Worm (Caenorhabditis elegans): ENCODE measurements around the gene B0303.16.

Gene B0303.16

DNA sequence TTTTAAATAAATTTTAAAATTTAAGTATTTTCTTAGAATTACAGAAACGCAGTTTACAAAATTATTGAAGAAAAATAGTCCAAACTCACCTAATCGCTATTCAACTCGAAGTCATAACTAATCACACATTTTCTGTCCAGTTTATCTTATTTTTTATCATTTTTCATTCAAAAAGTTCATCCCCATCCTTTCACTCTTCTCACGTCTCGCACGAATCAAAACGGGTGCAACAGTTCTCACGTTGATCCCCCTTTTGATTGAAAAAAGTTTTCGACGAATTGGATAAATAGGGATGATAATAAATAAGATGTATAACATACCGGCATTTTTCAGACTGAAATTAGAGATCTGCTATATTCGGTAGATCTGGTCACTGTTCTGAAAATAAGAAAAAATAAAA lies 4.9 kb downstream of the B0303.16 start:
- no peak for TF ChIP-seq pes-1 (GFP tag; IDR thresholded peaks at IDR 0.05)
- TF ChIP-seq tra-4 (tag; optimal IDR thresholded peaks at IDR 0.05), result no peak
- no peak for TF ChIP-seq tbx-37 (GFP tag; conservative IDR thresholded peaks at IDR 0.05)
- TF ChIP-seq ama-1 (optimal IDR thresholded peaks at IDR 0.05), result no peak
- TF ChIP-seq aly-1 (tag; optimal IDR thresholded peaks at IDR 0.05), result no peak
- TF ChIP-seq ceh-13 (GFP tag; optimal IDR thresholded peaks at IDR 0.05), result no peak
- TF ChIP-seq ceh-36 (tag; optimal IDR thresholded peaks at IDR 0.05), result no peak

ce11 chrIII:8710310-8710709 lies 5.4 kb downstream of the B0303.16 start, which contains the start of gene B0303.11:
B0303.11 (minus strand) TSS chrIII:8710410.
- no peak for TF ChIP-seq hmg-4 (GFP tag; optimal IDR thresholded peaks at IDR 0.05)
- no peak for TF ChIP-seq ceh-36 (tag; optimal IDR thresholded peaks at IDR 0.05)
- TF ChIP-seq B0310.2 (tag; optimal IDR thresholded peaks at IDR 0.05), result no peak
- no peak for TF ChIP-seq scrt-1 (GFP tag; IDR thresholded peaks at IDR 0.05)
- no peak for TF ChIP-seq sea-1 (GFP tag; conservative IDR thresholded peaks at IDR 0.05)
- no peak for TF ChIP-seq tbx-37 (GFP tag; conservative IDR thresholded peaks at IDR 0.05)
- no peak for TF ChIP-seq ceh-13 (GFP tag; optimal IDR thresholded peaks at IDR 0.05)
- TF ChIP-seq ama-1 (optimal IDR thresholded peaks at IDR 0.05), result no peak
- TF ChIP-seq hmbx-1 (tag; optimal IDR thresholded peaks at IDR 0.05), result no peak
- no peak for TF ChIP-seq tbx-11 (GFP tag; IDR thresholded peaks at IDR 0.05)
- TF ChIP-seq F13C5.2 (tag; optimal IDR thresholded peaks at IDR 0.05), result no peak
- no peak for TF ChIP-seq hnd-1 (tag; optimal IDR thresholded peaks at IDR 0.05)
- no peak for TF ChIP-seq ets-7 (tag; optimal IDR thresholded peaks at IDR 0.05)

ce11 chrIII:8712968-8713367 lies 8.1 kb downstream of the B0303.16 start:
- TF ChIP-seq tbx-37 (GFP tag; conservative IDR thresholded peaks at IDR 0.05) (no peak), flt-1 (GFP tag; IDR thresholded peaks at IDR 0.05) (no peak), ceh-13 (GFP tag; optimal IDR thresholded peaks at IDR 0.05) (no peak), ceh-36 (tag; optimal IDR thresholded peaks at IDR 0.05) (no peak), B0310.2 (tag; optimal IDR thresholded peaks at IDR 0.05) (no peak), aly-1 (tag; optimal IDR thresholded peaks at IDR 0.05) (no peak), pes-1 (GFP tag; IDR thresholded peaks at IDR 0.05) (no peak), ama-1 (optimal IDR thresholded peaks at IDR 0.05) (no peak), sea-1 (GFP tag; conservative IDR thresholded peaks at IDR 0.05) (no peak), hmbx-1 (tag; optimal IDR thresholded peaks at IDR 0.05) (no peak)

DNA sequence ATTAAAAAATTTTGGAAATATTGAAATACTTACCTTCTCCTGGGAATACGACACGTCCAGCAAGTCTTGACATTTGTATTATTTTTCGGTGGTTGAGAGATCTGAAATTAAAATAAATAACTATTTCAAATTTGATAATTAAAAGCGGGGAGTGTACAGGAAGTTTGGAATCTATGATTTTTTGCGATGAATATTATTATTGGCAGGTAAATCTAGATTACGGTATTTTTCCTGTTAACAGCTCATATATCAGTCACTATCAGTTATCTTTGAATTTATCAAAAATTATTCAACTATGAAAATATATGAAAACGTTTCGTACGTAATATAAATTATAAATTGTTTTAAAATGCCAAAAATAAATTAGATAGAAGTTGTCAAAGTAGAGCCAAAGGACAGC lies 11.2 kb downstream of the B0303.16 start, which contains the start of gene B0303.14:
TSS of gene B0303.14 (minus strand) at position 101 of the 400 bp plus-strand sequence.
- TF ChIP-seq tbx-11 (GFP tag; IDR thresholded peaks at IDR 0.05) (no peak), hmg-4 (GFP tag; optimal IDR thresholded peaks at IDR 0.05) (no peak), B0310.2 (tag; optimal IDR thresholded peaks at IDR 0.05) (no peak), scrt-1 (GFP tag; IDR thresholded peaks at IDR 0.05) (no peak), flt-1 (GFP tag; IDR thresholded peaks at IDR 0.05) (no peak), hmbx-1 (tag; optimal IDR thresholded peaks at IDR 0.05) (no peak), ceh-13 (GFP tag; optimal IDR thresholded peaks at IDR 0.05) (no peak), ets-7 (tag; optimal IDR thresholded peaks at IDR 0.05) (no peak), sea-1 (GFP tag; conservative IDR thresholded peaks at IDR 0.05) (no peak), F13C5.2 (tag; optimal IDR thresholded peaks at IDR 0.05) (no peak), ama-1 (optimal IDR thresholded peaks at IDR 0.05) (no peak), tbx-37 (GFP tag; conservative IDR thresholded peaks at IDR 0.05) (no peak), pes-1 (GFP tag; IDR thresholded peaks at IDR 0.05) (no peak), tra-4 (tag; optimal IDR thresholded peaks at IDR 0.05) (no peak)

DNA sequence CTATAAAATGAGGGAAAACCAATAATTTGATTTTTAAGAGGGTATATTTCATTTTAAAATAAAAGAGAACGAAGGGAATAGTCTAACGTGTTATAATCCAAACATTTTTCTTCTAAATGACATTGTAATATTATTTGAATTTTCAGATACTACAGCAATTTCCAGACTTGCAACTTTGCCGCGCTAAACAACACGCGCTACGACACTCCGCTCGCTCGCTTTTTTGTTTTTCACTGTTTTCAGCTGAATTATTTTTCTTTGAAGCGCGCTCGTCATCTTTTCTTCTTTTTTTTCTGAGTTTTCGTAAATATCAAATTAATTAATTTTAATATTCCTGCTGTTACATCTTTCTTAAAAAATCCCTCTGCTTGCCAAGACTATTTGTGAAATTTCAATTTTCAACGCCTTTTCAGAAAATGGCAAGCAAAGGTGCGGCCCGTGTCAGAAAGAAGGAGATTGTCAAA lies 12.4 kb downstream of the B0303.16 start, which contains the start of gene mrpl-11:
TSS of gene mrpl-11 (plus strand) at position 414 of the 464 bp plus-strand sequence.
- no peak for TF ChIP-seq ceh-36 (tag; optimal IDR thresholded peaks at IDR 0.05)
- TF ChIP-seq tra-4 (tag; optimal IDR thresholded peaks at IDR 0.05), result no peak
- no peak for TF ChIP-seq ama-1 (optimal IDR thresholded peaks at IDR 0.05)
- no peak for TF ChIP-seq pes-1 (GFP tag; IDR thresholded peaks at IDR 0.05)
- no peak for TF ChIP-seq hnd-1 (tag; optimal IDR thresholded peaks at IDR 0.05)
- TF ChIP-seq sea-1 (GFP tag; conservative IDR thresholded peaks at IDR 0.05), result no peak
- TF ChIP-seq ets-7 (tag; optimal IDR thresholded peaks at IDR 0.05), result no peak
- TF ChIP-seq hmbx-1 (tag; optimal IDR thresholded peaks at IDR 0.05), result no peak
- no peak for TF ChIP-seq hmg-4 (GFP tag; optimal IDR thresholded peaks at IDR 0.05)
- no peak for TF ChIP-seq flt-1 (GFP tag; IDR thresholded peaks at IDR 0.05)
- TF ChIP-seq F13C5.2 (tag; optimal IDR thresholded peaks at IDR 0.05), result no peak
- TF ChIP-seq scrt-1 (GFP tag; IDR thresholded peaks at IDR 0.05), result no peak
- no peak for TF ChIP-seq tbx-37 (GFP tag; conservative IDR thresholded peaks at IDR 0.05)
- TF ChIP-seq ceh-13 (GFP tag; optimal IDR thresholded peaks at IDR 0.05), result no peak

DNA sequence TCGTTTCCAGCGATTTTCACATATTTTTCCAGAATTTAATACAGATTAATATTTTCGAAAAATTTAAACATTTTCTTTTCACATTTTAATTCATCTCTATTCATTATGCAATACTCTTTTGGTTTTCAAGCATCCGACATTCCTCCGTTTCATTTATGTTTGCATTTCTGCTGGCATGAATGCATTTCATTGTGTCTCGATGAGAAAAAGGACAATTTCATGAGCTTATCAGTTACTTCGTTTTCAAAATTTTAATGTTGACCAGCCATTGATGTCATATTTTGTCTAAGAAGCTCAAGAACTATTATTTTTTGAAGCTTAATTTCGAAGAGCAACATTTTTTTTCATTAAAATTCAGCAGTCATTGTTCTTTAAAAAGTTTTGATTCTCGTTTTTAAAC lies 13.7 kb downstream of the B0303.16 start:
- TF ChIP-seq tbx-11 (GFP tag; IDR thresholded peaks at IDR 0.05), result no peak

DNA sequence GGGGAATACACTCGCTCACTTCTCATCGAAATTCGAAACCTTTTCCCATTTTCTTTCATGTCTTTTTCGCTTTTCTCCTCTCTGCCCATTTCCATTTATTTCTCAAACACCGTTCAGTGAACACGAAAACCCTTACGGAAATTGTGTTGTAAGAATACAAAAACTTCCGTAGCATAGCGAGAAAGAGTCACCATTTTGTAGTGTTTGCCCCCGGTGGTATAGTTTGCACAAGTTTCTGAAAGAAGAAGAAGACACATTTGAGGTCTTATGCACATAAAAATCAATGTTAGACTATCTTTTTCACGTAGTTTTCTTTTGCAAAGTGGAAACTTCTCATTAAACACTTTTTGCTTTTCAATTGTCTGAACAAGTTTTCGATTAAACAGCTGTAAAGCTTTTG lies 14.2 kb downstream of the B0303.16 start:
- TF ChIP-seq ceh-13 (GFP tag; optimal IDR thresholded peaks at IDR 0.05) (no peak), ceh-36 (tag; optimal IDR thresholded peaks at IDR 0.05) (no peak)

DNA sequence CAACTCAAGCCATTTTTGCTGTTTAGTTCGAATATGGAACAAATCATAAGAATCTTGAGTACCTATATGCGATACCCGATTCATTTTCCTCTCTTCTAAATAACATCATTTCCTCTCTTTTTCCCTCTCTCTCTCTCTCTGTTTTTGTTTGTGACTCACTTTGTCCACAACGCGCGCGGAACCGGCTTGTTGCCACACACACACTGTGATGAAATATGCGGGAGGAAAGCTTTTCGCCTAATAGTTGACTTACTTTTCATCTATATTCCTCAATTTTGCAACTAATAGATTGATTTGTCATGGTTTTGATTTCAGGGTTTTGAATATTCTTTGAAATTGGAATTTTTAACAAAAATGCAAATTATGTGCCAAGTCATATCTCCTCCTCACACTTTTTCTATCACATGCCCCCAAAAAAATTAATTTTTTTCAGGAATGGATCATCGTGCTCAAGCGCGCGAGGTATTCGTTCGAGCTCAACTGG lies 14.9 kb downstream of the B0303.16 start, which contains the start of gene hipr-1:
TSS of gene hipr-1 (plus strand) at position 434 of the 484 bp plus-strand sequence.
- TF ChIP-seq hmg-4 (GFP tag; optimal IDR thresholded peaks at IDR 0.05), result no peak
- no peak for TF ChIP-seq hnd-1 (tag; optimal IDR thresholded peaks at IDR 0.05)
- TF ChIP-seq B0310.2 (tag; optimal IDR thresholded peaks at IDR 0.05), result no peak
- TF ChIP-seq pes-1 (GFP tag; IDR thresholded peaks at IDR 0.05), result no peak
- no peak for TF ChIP-seq flt-1 (GFP tag; IDR thresholded peaks at IDR 0.05)

Measured in whole organism, early embryonic.